Worm (Caenorhabditis elegans): ENCODE results near the gene mlt-3.
"Not testable (repeated sequence)": the region's sequence is repeated elsewhere in the genome, so short reads cannot be mapped to it uniquely, and the experiment has no call there.

mlt-3 gene

ce11 chrIV:12178235-12178634 is 48.7 kb downstream of the mlt-3 start, which contains the start of gene nlr-1:
Gene nlr-1 (minus strand): TSS chrIV:12178335.
- TF ChIP-seq F10B5.3 (tag; optimal IDR thresholded peaks at IDR 0.05); dmd-9 (GFP tag; IDR thresholded peaks at IDR 0.05); F44E2.7 (GFP tag; IDR thresholded peaks at IDR 0.05): not testable (repeated sequence)
